Worm (Caenorhabditis elegans): ENCODE measurements around the gene ZC204.12.

DNA sequence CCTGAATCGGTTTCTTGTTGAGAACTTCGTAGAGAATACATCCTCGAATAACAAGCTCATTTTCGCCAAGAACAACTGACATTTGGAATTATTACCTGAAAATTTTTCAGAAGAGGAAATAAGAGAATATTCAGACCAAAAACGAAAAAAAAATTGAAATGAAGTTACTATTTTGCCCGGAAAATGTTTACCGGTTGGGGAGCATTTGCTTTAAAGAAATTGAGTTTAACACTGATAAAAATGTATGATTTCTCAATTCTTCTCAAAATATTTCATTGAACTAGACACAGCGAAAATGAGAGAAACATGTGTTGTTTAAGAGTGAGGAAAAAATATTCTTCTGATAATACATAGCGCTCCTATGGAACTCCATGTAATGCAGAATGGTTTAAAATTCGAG is 40.7 kb downstream of the ZC204.12 start, which contains the start of gene fbxa-165:
- no peak for TF ChIP-seq dao-5 (tag; optimal IDR thresholded peaks at IDR 0.05)
- no peak for TF ChIP-seq him-1 (tag; optimal IDR thresholded peaks at IDR 0.05)

Data from whole organism, L4/young adult.